Worm (Caenorhabditis elegans): ENCODE data around the gene K05B2.2.
A peak's percentile ranks its signal among the peaks of the same experiment; 100 is the strongest.

The K05B2.2 gene

ce11 chrX:4938990-4939389 is 33.1 kb downstream of the K05B2.2 start:
- no peak for TF ChIP-seq nhr-76 (tag; optimal IDR thresholded peaks at IDR 0.05)
- TF ChIP-seq lin-39 (tag; optimal IDR thresholded peaks at IDR 0.05) = no peak
- TF ChIP-seq mef-2 (tag; optimal IDR thresholded peaks at IDR 0.05) = no peak
- TF ChIP-seq fkh-10 (GFP tag; optimal IDR thresholded peaks at IDR 0.05) = peak; percentile 71
- TF ChIP-seq lin-14 (GFP tag; optimal IDR thresholded peaks at IDR 0.05) = peak; percentile 21

ce11 chrX:4947749-4948148 is 41.9 kb downstream of the K05B2.2 start, which contains the start of gene tyra-3:
tyra-3 (plus strand) TSS chrX:4948049.
- TF ChIP-seq nhr-20 (tag; optimal IDR thresholded peaks at IDR 0.05) = no peak

DNA sequence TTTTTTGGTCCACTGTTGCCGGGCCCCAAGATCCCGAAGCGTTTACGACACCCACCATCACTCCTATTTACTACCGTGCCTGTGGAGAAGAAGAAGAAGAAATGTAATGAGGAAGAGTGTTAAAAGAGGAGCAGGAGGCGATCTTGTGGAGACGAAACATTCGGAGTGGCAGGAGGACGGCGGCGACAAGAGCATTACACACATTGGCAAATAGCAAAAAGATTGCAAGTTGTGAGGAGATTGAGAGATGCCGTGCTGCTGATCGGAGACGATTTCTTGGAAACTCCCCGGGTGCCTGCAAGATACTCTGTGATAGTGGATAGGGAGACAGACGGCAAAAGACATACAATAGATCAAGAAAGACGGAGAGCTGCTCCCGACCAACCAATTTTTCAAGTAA is 51.4 kb downstream of the K05B2.2 start, which contains the start of gene M03F4.4:
TSS of gene M03F4.4 (minus strand) at position 160 of the 400 bp plus-strand sequence.
- no peak for TF ChIP-seq mdl-1 (tag; optimal IDR thresholded peaks at IDR 0.05)
- TF ChIP-seq grh-1 (GFP tag; IDR thresholded peaks at IDR 0.05) = no peak
- TF ChIP-seq unc-130 (tag; optimal IDR thresholded peaks at IDR 0.05) = peak; percentile 58
- peak; percentile 79 for TF ChIP-seq tbx-2 (tag; optimal IDR thresholded peaks at IDR 0.05)
- TF ChIP-seq C16A3.4 (tag; optimal IDR thresholded peaks at IDR 0.05) = no peak
- peak; percentile 46 for TF ChIP-seq lin-39 (tag; optimal IDR thresholded peaks at IDR 0.05)
- TF ChIP-seq nhr-11 (tag; optimal IDR thresholded peaks at IDR 0.05) = peak; percentile 40
- no peak for TF ChIP-seq pqm-1 (tag; optimal IDR thresholded peaks at IDR 0.05)
- TF ChIP-seq nhr-77 (tag; optimal IDR thresholded peaks at IDR 0.05) = peak; percentile 62
- peak; percentile 55 for TF ChIP-seq lir-3 (tag; optimal IDR thresholded peaks at IDR 0.05; ENCODE audit: poor library complexity)
- TF ChIP-seq swsn-7 (tag; optimal IDR thresholded peaks at IDR 0.05) = peak; percentile 71
- no peak for TF ChIP-seq elt-3 (tag; optimal IDR thresholded peaks at IDR 0.05)
- TF ChIP-seq irx-1 (tag; optimal IDR thresholded peaks at IDR 0.05) = no peak
- peak; percentile 61 for TF ChIP-seq fkh-4 (tag; optimal IDR thresholded peaks at IDR 0.05; ENCODE audit: borderline replicate concordance)
- peak in 1 of 2 experiments; percentile 14 for TF ChIP-seq efl-1 (optimal IDR thresholded peaks at IDR 0.05)
- peak in 1 of 2 experiments; percentile 75 for TF ChIP-seq efl-1 (GFP tag; optimal IDR thresholded peaks at IDR 0.05 in 1 of 2)
- peak; percentile 65 for TF ChIP-seq sup-37 (GFP tag; optimal IDR thresholded peaks at IDR 0.05)
- TF ChIP-seq C34B4.2 (tag; optimal IDR thresholded peaks at IDR 0.05) = no peak
- no peak for TF ChIP-seq nhr-28 (tag; optimal IDR thresholded peaks at IDR 0.05)
- TF ChIP-seq lsy-2 (tag; optimal IDR thresholded peaks at IDR 0.05) = peak; percentile 56 to 64
- no peak for TF ChIP-seq unc-86 (tag; optimal IDR thresholded peaks at IDR 0.05)
- TF ChIP-seq ceh-63 (GFP tag; optimal IDR thresholded peaks at IDR 0.05) = no peak
- TF ChIP-seq nhr-12 (tag; optimal IDR thresholded peaks at IDR 0.05) = no peak
- peak; percentile 93 for TF ChIP-seq rnt-1 (tag; optimal IDR thresholded peaks at IDR 0.05)
- TF ChIP-seq dsc-1 (tag; optimal IDR thresholded peaks at IDR 0.05) = peak; percentile 77
- TF ChIP-seq nhr-19 (GFP tag; conservative IDR thresholded peaks at IDR 0.05) = peak; percentile 87
- TF ChIP-seq lin-14 (GFP tag; optimal IDR thresholded peaks at IDR 0.05) = peak; percentile 87
- TF ChIP-seq isw-1 (GFP tag; IDR thresholded peaks at IDR 0.05) = no peak
- TF ChIP-seq aly-2 (tag; optimal IDR thresholded peaks at IDR 0.05) = no peak
- peak in 1 of 3 experiments; percentile 29 for TF ChIP-seq ceh-82 (tag; optimal IDR thresholded peaks at IDR 0.05)
- no peak for TF ChIP-seq egl-13 (tag; optimal IDR thresholded peaks at IDR 0.05)
- TF ChIP-seq fos-1 (tag; optimal IDR thresholded peaks at IDR 0.05) = no peak
- TF ChIP-seq nhr-71 (tag; optimal IDR thresholded peaks at IDR 0.05) = peak; percentile 94
- no peak for TF ChIP-seq C04F5.9 (tag; optimal IDR thresholded peaks at IDR 0.05)
- TF ChIP-seq ztf-4 (tag; optimal IDR thresholded peaks at IDR 0.05) = peak; percentile 34
- peak; percentile 70 for TF ChIP-seq snu-23 (GFP tag; optimal IDR thresholded peaks at IDR 0.05)
- TF ChIP-seq zag-1 (tag; optimal IDR thresholded peaks at IDR 0.05) = no peak
- no peak for TF ChIP-seq elt-2 (tag; optimal IDR thresholded peaks at IDR 0.05)
- no peak for TF ChIP-seq unc-30 (tag; optimal IDR thresholded peaks at IDR 0.05)
- no peak for TF ChIP-seq zip-4 (GFP tag; optimal IDR thresholded peaks at IDR 0.05)
- no peak for TF ChIP-seq ama-1 (optimal IDR thresholded peaks at IDR 0.05)
- peak; percentile 79 for TF ChIP-seq nhr-20 (tag; optimal IDR thresholded peaks at IDR 0.05)
- no peak for TF ChIP-seq aha-1 (tag; optimal IDR thresholded peaks at IDR 0.05)
- peak; percentile 62 for TF ChIP-seq xbp-1 (tag; optimal IDR thresholded peaks at IDR 0.05)
- peak; percentile 99 for TF ChIP-seq pag-3 (tag; optimal IDR thresholded peaks at IDR 0.05; ENCODE audit: borderline replicate concordance, insufficient read depth)
- peak in 1 of 2 experiments; percentile 15 for TF ChIP-seq lin-35 (GFP tag; optimal IDR thresholded peaks at IDR 0.05)
- TF ChIP-seq nhr-47 (tag; optimal IDR thresholded peaks at IDR 0.05) = peak; percentile 53

Data from whole organism, L1 larva.